Worm (Caenorhabditis elegans) whole organism, young adult: Measurements from ENCODE around the gene F08H9.4.

Source experiments
- F55B11.4 ChIP-seq: sonication (generic microtip); optimal IDR thresholded peaks from 2 replicates; lab custom pipeline; 2016; ENCODE audit warnings: missing compliant biosample characterization, missing genetic modification characterization, borderline replicate concordance; ENCODE audit not compliant: insufficient read depth
- bed-1 ChIP-seq: fragments of 200-800 bp; sonication (Bioruptor generic); IDR thresholded peaks from 2 replicates; pipeline ENCODE4 v1.3.6; 2022; ENCODE audit warnings: missing genetic modification reagents, missing genetic modification characterization, missing compliant biosample characterization
- chd-7 ChIP-seq: sonication (generic microtip); optimal IDR thresholded peaks from 2 replicates; lab custom pipeline; 2016; ENCODE audit warnings: mild to moderate bottlenecking, missing genetic modification characterization, moderate library complexity, missing compliant biosample characterization

ce11 chrV:14508556-14508955, 44.3 kb upstream of the F08H9.4 start:
- TF ChIP-seq chd-7 (tag; lab: Kevin White, UChicago): no peak
- no peak for TF ChIP-seq bed-1 (GFP tag; lab: Robert Waterston, UW)
- no peak for TF ChIP-seq F55B11.4 (tag; lab: Kevin White, UChicago)
